Fruit fly (Drosophila melanogaster): ENCODE data around the gene CG32237.

The CG32237 gene

DNA sequence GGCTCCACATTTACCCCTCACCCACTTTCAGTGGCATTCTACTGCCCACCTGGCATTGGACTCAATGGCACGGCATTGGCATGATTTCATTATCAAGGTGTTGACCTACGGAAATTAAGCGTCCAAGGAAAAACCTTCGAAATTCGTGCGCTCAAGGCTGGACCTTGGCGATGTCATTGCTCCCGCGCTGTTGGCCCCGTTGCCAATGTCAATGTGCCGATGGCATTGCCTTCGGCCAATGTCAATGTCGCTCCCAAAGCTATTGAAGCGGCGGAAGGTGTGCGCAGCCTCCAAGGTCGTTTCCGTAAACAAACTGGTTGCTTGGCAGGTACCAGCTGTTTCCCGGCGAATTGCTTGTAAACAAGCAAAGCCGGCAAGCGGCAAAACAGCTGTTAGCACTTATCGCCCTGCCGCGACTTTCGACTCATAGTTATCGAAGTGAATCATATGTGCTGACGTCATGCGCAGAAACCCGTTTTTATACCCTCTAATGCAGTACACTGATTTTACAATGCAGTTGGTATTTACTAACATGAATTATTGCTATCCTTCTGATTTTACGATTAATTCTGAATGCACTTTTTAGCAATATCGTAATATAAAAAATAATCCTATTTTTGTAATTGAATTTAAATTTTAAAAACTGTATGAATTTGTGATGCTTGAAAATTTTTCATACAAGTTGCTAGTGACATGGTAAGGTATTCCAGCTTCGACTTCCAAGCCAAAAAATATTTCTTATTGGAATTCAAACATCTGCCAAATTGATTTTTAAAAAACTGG lies 27.7 kb downstream of the CG32237 start (continued):
- TF ChIP-seq Sox102F (GFP tag; optimal IDR thresholded peaks at IDR 0.05) = peak; percentile 94
- peak; percentile 95 for TF ChIP-seq CG34406 (GFP tag; optimal IDR thresholded peaks at IDR 0.05)
- peak; percentile 97 for TF ChIP-seq Hr4 (GFP tag; optimal IDR thresholded peaks at IDR 0.05)
- TF ChIP-seq CG16779 (tag; optimal IDR thresholded peaks at IDR 0.05) = peak; percentile 90
- TF ChIP-seq spab (GFP tag; optimal IDR thresholded peaks at IDR 0.05) = peak; percentile 89
- peak; percentile 93 for TF ChIP-seq Lpt (GFP tag; optimal IDR thresholded peaks at IDR 0.05)
- TF ChIP-seq Eip78C (GFP tag) = peak; percentile 99
- peak; percentile 97 for TF ChIP-seq esn (GFP tag; optimal IDR thresholded peaks at IDR 0.05)
- TF ChIP-seq Sox15 (GFP tag; optimal IDR thresholded peaks at IDR 0.05) = peak; percentile 89
- TF ChIP-seq Hr39 (GFP tag; optimal IDR thresholded peaks at IDR 0.05) = peak; percentile 91
- peak; percentile 90 for TF ChIP-seq CG11762 (GFP tag; optimal IDR thresholded peaks at IDR 0.05; ENCODE audit: insufficient read depth)
- TF ChIP-seq net (GFP tag; optimal IDR thresholded peaks at IDR 0.05) = peak; percentile 96
- TF ChIP-seq Sox14 (GFP tag; optimal IDR thresholded peaks at IDR 0.05) = peak; percentile 94
- peak; percentile 94 for TF ChIP-seq CG8632 (GFP tag; optimal IDR thresholded peaks at IDR 0.05)
- TF ChIP-seq Blimp-1 (GFP tag; optimal IDR thresholded peaks at IDR 0.05) = peak; percentile 73
- TF ChIP-seq CG6163 (GFP tag; IDR thresholded peaks at IDR 0.05) = peak; percentile 98
- peak; percentile 89 for TF ChIP-seq CG8319 (GFP tag; optimal IDR thresholded peaks at IDR 0.05)
- peak; percentile 87 for TF ChIP-seq fd59A (GFP tag; optimal IDR thresholded peaks at IDR 0.05)

DNA sequence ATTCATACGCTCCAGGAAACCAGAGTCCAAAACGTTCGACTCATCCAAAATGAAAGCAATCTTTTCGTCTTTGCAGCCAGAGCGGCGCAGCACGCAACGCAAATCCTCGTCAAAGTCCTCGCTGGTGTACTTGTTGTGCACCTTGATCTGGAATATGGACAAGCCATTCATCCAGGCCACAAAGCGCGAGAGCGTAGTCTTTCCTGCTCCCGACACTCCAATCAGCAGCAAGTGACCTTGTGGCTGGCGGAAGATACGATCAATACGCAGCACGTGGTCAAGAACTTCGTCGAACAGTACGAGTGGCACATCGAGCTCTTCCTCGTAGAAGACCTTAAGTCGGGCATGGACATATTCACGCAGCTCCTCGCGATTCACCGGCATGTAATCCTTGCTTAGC lies 38.1 kb downstream of the CG32237 start:
- TF ChIP-seq CG6276 (GFP tag; optimal IDR thresholded peaks at IDR 0.05) = no peak
- TF ChIP-seq CG9139 (GFP tag; optimal IDR thresholded peaks at IDR 0.05) = no peak
- TF ChIP-seq CG6808 (GFP tag; optimal IDR thresholded peaks at IDR 0.05) = no peak

DNA sequence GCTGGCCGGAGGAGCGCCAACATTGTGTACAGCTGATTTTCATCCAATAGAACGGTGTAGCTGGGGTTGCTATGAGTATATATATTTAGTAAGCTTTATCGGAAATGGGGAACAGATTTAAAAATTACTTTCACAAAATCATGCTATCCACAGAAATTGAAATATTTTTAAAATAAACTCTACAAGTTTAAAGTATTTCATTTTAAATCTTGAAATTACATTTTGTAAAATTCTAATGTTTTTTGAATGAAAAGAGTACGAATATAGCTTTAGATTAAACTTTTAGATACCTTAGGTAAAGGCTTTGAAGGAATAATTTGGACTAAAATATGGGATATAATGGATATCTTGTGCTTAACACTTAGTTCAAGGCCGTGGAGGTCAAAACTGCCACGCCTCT lies 45.0 kb downstream of the CG32237 start, which contains the start of gene CG18808:
TSS of gene CG18808 (minus strand) at position 101 of the 400 bp plus-strand sequence.
- TF ChIP-seq CG34406 (GFP tag; optimal IDR thresholded peaks at IDR 0.05) (no peak), spab (GFP tag; optimal IDR thresholded peaks at IDR 0.05) (no peak), esn (GFP tag; optimal IDR thresholded peaks at IDR 0.05) (no peak), lz (GFP tag; optimal IDR thresholded peaks at IDR 0.05) (no peak), Met (GFP tag; optimal IDR thresholded peaks at IDR 0.05) (no peak), acj6 (GFP tag; optimal IDR thresholded peaks at IDR 0.05) (no peak), pdm3 (GFP tag; optimal IDR thresholded peaks at IDR 0.05) (no peak), CG8119 (GFP tag; IDR thresholded peaks at IDR 0.05) (no peak), CG16779 (tag; optimal IDR thresholded peaks at IDR 0.05) (no peak), CG31627 (GFP tag; optimal IDR thresholded peaks at IDR 0.05) (no peak), Eip78C (GFP tag) (no peak), CG9139 (GFP tag; optimal IDR thresholded peaks at IDR 0.05) (no peak), Hr4 (GFP tag; optimal IDR thresholded peaks at IDR 0.05) (no peak), svp (GFP tag) (no peak), Gug (GFP tag; IDR thresholded peaks at IDR 0.05) (no peak), CG11902 (GFP tag; optimal IDR thresholded peaks at IDR 0.05) (no peak), dac (GFP tag; optimal IDR thresholded peaks at IDR 0.05) (no peak), net (GFP tag; optimal IDR thresholded peaks at IDR 0.05) (no peak), topi (GFP tag; optimal IDR thresholded peaks at IDR 0.05) (no peak), fd85E (GFP tag; optimal IDR thresholded peaks at IDR 0.05) (no peak)

DNA sequence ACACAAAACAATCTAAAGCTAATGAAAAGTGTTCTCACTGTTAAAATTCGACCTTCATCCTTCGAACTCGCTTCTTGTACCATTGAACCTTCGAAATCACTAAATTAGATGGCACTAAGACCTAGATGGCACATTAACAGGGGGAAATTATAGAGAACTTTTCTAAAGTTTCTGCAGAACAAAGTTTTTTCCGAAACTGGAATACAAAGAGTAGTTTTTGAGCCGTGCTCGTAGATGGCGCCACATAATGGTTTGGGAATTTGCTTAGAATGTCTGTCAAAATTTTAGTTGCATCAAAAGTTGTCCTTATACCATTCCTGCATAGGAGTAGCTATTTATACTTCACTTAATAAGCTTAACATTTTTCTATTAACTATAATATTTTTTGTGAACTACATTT lies 46.5 kb downstream of the CG32237 start:
- TF ChIP-seq Hr39 (GFP tag; optimal IDR thresholded peaks at IDR 0.05) (no peak), fkh (GFP tag; optimal IDR thresholded peaks at IDR 0.05) (no peak), Ets96B (tag; optimal IDR thresholded peaks at IDR 0.05) (no peak), CG6276 (GFP tag; optimal IDR thresholded peaks at IDR 0.05) (no peak), OdsH (GFP tag; optimal IDR thresholded peaks at IDR 0.05) (no peak), CG8632 (GFP tag; optimal IDR thresholded peaks at IDR 0.05) (no peak), spab (GFP tag; optimal IDR thresholded peaks at IDR 0.05) (no peak), Ets21C (GFP tag; optimal IDR thresholded peaks at IDR 0.05) (no peak), fd85E (GFP tag; optimal IDR thresholded peaks at IDR 0.05) (no peak), Sox102F (GFP tag; optimal IDR thresholded peaks at IDR 0.05) (no peak), Hr38 (GFP tag; optimal IDR thresholded peaks at IDR 0.05) (no peak), CG7368 (GFP tag; optimal IDR thresholded peaks at IDR 0.05) (no peak), Eip75B (GFP tag; optimal IDR thresholded peaks at IDR 0.05) (no peak), Met (GFP tag; optimal IDR thresholded peaks at IDR 0.05) (no peak), ss (GFP tag; optimal IDR thresholded peaks at IDR 0.05) (no peak), CG10669 (GFP tag; optimal IDR thresholded peaks at IDR 0.05) (no peak)
